Fruit fly (Drosophila melanogaster) whole organism, embryonic: ENCODE results near the gene CG7203.

Experiments used
- Adf1 ChIP-seq: fragments of 200-800 bp; sonication (Bioruptor generic); IDR thresholded peaks from 2 replicates; pipeline ENCODE4 v1.3.6; 2022; ENCODE audit warnings: missing biosample characterization, missing genetic modification characterization
- BtbVII ChIP-seq: fragments of 200-800 bp; sonication (Bioruptor generic); optimal IDR thresholded peaks from 3 replicates; lab custom pipeline; 2017; ENCODE audit warnings: missing biosample characterization, mild to moderate bottlenecking, missing genetic modification characterization
- CG10267 ChIP-seq: fragments of 200-800 bp; sonication (Bioruptor generic); optimal IDR thresholded peaks from 2 replicates; lab custom pipeline; 2018; ENCODE audit warnings: missing biosample characterization, mild to moderate bottlenecking, missing genetic modification characterization, moderate library complexity
- CG10366 ChIP-seq: fragments of 200-800 bp; sonication (Bioruptor generic); IDR thresholded peaks from 2 replicates; pipeline ENCODE4 v1.3.6; 2022; ENCODE audit warnings: missing biosample characterization, missing genetic modification characterization
- CG11456 ChIP-seq: fragments of 200-800 bp; sonication (Bioruptor generic); IDR thresholded peaks from 3 replicates; pipeline ENCODE4 v1.3.6; 2022; ENCODE audit warnings: missing biosample characterization, missing genetic modification characterization
- CG11504 ChIP-seq: fragments of 200-800 bp; sonication (Bioruptor generic); optimal IDR thresholded peaks from 3 replicates; lab custom pipeline; 2019; ENCODE audit warnings: missing biosample characterization, mild to moderate bottlenecking, missing genetic modification characterization, moderate library complexity
- CG12155 ChIP-seq: fragments of 200-800 bp; sonication (Bioruptor generic); optimal IDR thresholded peaks from 3 replicates; lab custom pipeline; 2016; ENCODE audit warnings: missing biosample characterization, missing genetic modification characterization
- CG1603 ChIP-seq: fragments of 200-800 bp; sonication (Bioruptor generic); optimal IDR thresholded peaks from 2 replicates; lab custom pipeline; 2019; ENCODE audit warnings: missing biosample characterization, mild to moderate bottlenecking, missing genetic modification characterization, moderate library complexity
- CG1647 ChIP-seq: fragments of 200-800 bp; sonication (Bioruptor generic); optimal IDR thresholded peaks from 3 replicates; lab custom pipeline; 2016; ENCODE audit warnings: missing biosample characterization, missing genetic modification characterization
- CG16813 ChIP-seq: fragments of 200-800 bp; sonication (Bioruptor generic); IDR thresholded peaks from 3 replicates; pipeline ENCODE4 v1.3.6; 2022; ENCODE audit warnings: missing biosample characterization, missing genetic modification characterization; ENCODE audit not compliant: partially characterized antibody
- CG2678 ChIP-seq: fragments of 200-800 bp; sonication (Bioruptor generic); optimal IDR thresholded peaks from 3 replicates; lab custom pipeline; 2019; ENCODE audit warnings: missing biosample characterization, mild to moderate bottlenecking, missing genetic modification characterization, moderate library complexity
- CG2875 ChIP-seq: fragments of 200-800 bp; sonication (Bioruptor generic); optimal IDR thresholded peaks from 2 replicates; lab custom pipeline; 2017; ENCODE audit warnings: missing biosample characterization, mild to moderate bottlenecking, missing genetic modification characterization, missing genetic modification reagents
- CG32772 ChIP-seq: fragments of 200-800 bp; sonication (Bioruptor generic); IDR thresholded peaks from 2 replicates; pipeline ENCODE4 v1.3.6; 2022; ENCODE audit warnings: missing biosample characterization, missing genetic modification characterization
- CG33557 ChIP-seq: fragments of 200-800 bp; sonication (Bioruptor generic); optimal IDR thresholded peaks from 2 replicates; lab custom pipeline; 2019; ENCODE audit warnings: missing biosample characterization, mild to moderate bottlenecking, missing genetic modification characterization, moderate library complexity
- CG34422 ChIP-seq: fragments of 200-800 bp; sonication (Bioruptor generic); IDR thresholded peaks from 3 replicates; pipeline ENCODE4 v1.3.6; 2022; ENCODE audit warnings: missing biosample characterization, missing genetic modification characterization
- CG3847 ChIP-seq: fragments of 200-800 bp; sonication (Bioruptor generic); IDR thresholded peaks from 2 replicates; pipeline ENCODE4 v1.3.6; 2022; ENCODE audit warnings: missing biosample characterization, missing genetic modification characterization
- CG6272 ChIP-seq: fragments of 200-800 bp; sonication (Bioruptor generic); IDR thresholded peaks from 2 replicates; pipeline ENCODE4 v1.3.6; 2022; ENCODE audit warnings: missing biosample characterization, missing genetic modification characterization
- CG6683 ChIP-seq: fragments of 200-800 bp; sonication (Bioruptor generic); optimal IDR thresholded peaks from 2 replicates; lab custom pipeline; 2017; ENCODE audit warnings: missing biosample characterization, mild to moderate bottlenecking, missing genetic modification characterization, missing genetic modification reagents
- CG7556 ChIP-seq: fragments of 200-800 bp; sonication (Bioruptor generic); optimal IDR thresholded peaks from 2 replicates; lab custom pipeline; 2017; ENCODE audit warnings: missing biosample characterization, mild to moderate bottlenecking, missing genetic modification characterization
- Deaf1 ChIP-seq: fragments of 200-800 bp; optimal IDR thresholded peaks from 3 replicates; lab custom pipeline; 2019; ENCODE audit warnings: missing biosample characterization, mild to moderate bottlenecking, missing genetic modification characterization, moderate library complexity
- E2f1 ChIP-seq: fragments of 200-800 bp; sonication (Bioruptor generic); IDR thresholded peaks from 2 replicates; pipeline ENCODE4 v1.3.6; 2022; ENCODE audit warnings: missing biosample characterization, missing genetic modification characterization
- Eip74EF ChIP-seq, 2 experiments: fragments of 200-800 bp in 1 of 2; fragments of >200 bp in 1 of 2; sonication (Bioruptor generic) in 1 of 2; optimal IDR thresholded peaks; 2 replicates each; lab custom pipeline; 2017 to 2019; ENCODE audit warnings: missing biosample characterization in 2 of 2, missing genetic modification characterization in 2 of 2, mild to moderate bottlenecking in 1 of 2, moderate library complexity in 1 of 2
- Ets65A ChIP-seq: fragments of 200-800 bp; sonication (Bioruptor generic); peaks from one replicate; lab custom pipeline; 2016; ENCODE audit warnings: missing biosample characterization, missing genetic modification characterization
- Fer1 ChIP-seq: fragments of 200-800 bp; sonication (Bioruptor generic); optimal IDR thresholded peaks from 2 replicates; lab custom pipeline; 2017; ENCODE audit warnings: missing biosample characterization, mild to moderate bottlenecking, missing genetic modification characterization
- Fer3 ChIP-seq: fragments of 200-800 bp; sonication (Bioruptor generic); optimal IDR thresholded peaks from 2 replicates; lab custom pipeline; 2018; ENCODE audit warnings: missing biosample characterization, mild to moderate bottlenecking, missing genetic modification characterization, moderate library complexity
- H15 ChIP-seq: fragments of 200-800 bp; sonication (Bioruptor generic); IDR thresholded peaks from 3 replicates; pipeline ENCODE4 v1.3.6; 2022; ENCODE audit warnings: missing biosample characterization, missing genetic modification characterization
- Hr78 ChIP-seq, 2 experiments: fragments of 200-800 bp in 1 of 2; fragments of >200 bp in 1 of 2; sonication (Bioruptor generic) in 1 of 2; optimal IDR thresholded peaks; 2 replicates each; lab custom pipeline; 2017 to 2019; ENCODE audit warnings: missing biosample characterization in 2 of 2, missing genetic modification characterization in 2 of 2, mild to moderate bottlenecking in 1 of 2, moderate library complexity in 1 of 2
- Nf-YB ChIP-seq: fragments of 200-800 bp; sonication (Bioruptor generic); optimal IDR thresholded peaks from 3 replicates; lab custom pipeline; 2019; ENCODE audit warnings: missing biosample characterization, mild to moderate bottlenecking, missing genetic modification characterization, moderate library complexity
- PHDP ChIP-seq: fragments of 200-800 bp; sonication (Bioruptor generic); optimal IDR thresholded peaks from 3 replicates; lab custom pipeline; 2018; ENCODE audit warnings: missing biosample characterization, mild to moderate bottlenecking, missing genetic modification characterization, moderate library complexity
- Sin3A ChIP-seq: fragments of >200 bp; optimal IDR thresholded peaks from 2 replicates; lab custom pipeline; 2018
- Ssrp ChIP-seq: fragments of 200-800 bp; sonication (Bioruptor generic); optimal IDR thresholded peaks from 2 replicates; lab custom pipeline; 2018; ENCODE audit warnings: missing biosample characterization, mild to moderate bottlenecking, missing genetic modification characterization, moderate library complexity
- ase ChIP-seq: fragments of 200-800 bp; sonication (Bioruptor generic); IDR thresholded peaks from 3 replicates; pipeline ENCODE4 v1.3.6; 2022; ENCODE audit warnings: missing biosample characterization, missing genetic modification characterization
- ato ChIP-seq: fragments of 200-800 bp; sonication (Bioruptor generic); IDR thresholded peaks from 2 replicates; pipeline ENCODE4 v1.3.6; 2022; ENCODE audit warnings: missing biosample characterization, missing genetic modification characterization; ENCODE audit not compliant: partially characterized antibody
- dpn ChIP-seq, 2 experiments: fragments of 200-800 bp; sonication (Bioruptor generic); optimal IDR thresholded peaks; 3 replicates each; lab custom pipeline; 2016; ENCODE audit warnings: missing biosample characterization in 2 of 2, missing genetic modification characterization in 2 of 2
- en ChIP-seq: fragments of 200-800 bp; sonication (Bioruptor generic); optimal IDR thresholded peaks from 2 replicates; lab custom pipeline; 2016; ENCODE audit warnings: missing biosample characterization, missing genetic modification characterization
- grau ChIP-seq: fragments of 200-800 bp; optimal IDR thresholded peaks from 3 replicates; lab custom pipeline; 2019; ENCODE audit warnings: missing biosample characterization, mild to moderate bottlenecking, missing genetic modification characterization, moderate library complexity
- h ChIP-seq: fragments of >200 bp; optimal IDR thresholded peaks from 2 replicates; lab custom pipeline; 2017
- kah ChIP-seq: fragments of 200-800 bp; sonication (Bioruptor generic); optimal IDR thresholded peaks from 2 replicates; lab custom pipeline; 2018; ENCODE audit warnings: missing biosample characterization, mild to moderate bottlenecking, missing genetic modification characterization
- kni ChIP-seq: fragments of 200-800 bp; sonication (Bioruptor generic); optimal IDR thresholded peaks from 3 replicates; lab custom pipeline; 2017; ENCODE audit warnings: mild to moderate bottlenecking, missing biosample characterization, missing genetic modification reagents, missing genetic modification characterization
- pan ChIP-seq, 4 experiments: fragments of >200 bp in 3 of 4; fragments of 200-800 bp in 1 of 4; sonication (Bioruptor generic) in 1 of 4; optimal IDR thresholded peaks in 3 of 4; IDR thresholded peaks in 1 of 4; 2 replicates each; pipeline versions ENCODE4 v1.3.6 to Lab custom; 2017 to 2022; ENCODE audit warnings: missing biosample characterization in 2 of 4, missing genetic modification characterization in 2 of 4, mixed read lengths in 1 of 4
- pfk ChIP-seq: fragments of 200-800 bp; sonication (Bioruptor generic); optimal IDR thresholded peaks from 2 replicates; lab custom pipeline; 2018; ENCODE audit warnings: missing biosample characterization, mild to moderate bottlenecking, missing genetic modification characterization, moderate library complexity
- pho ChIP-seq: fragments of 200-800 bp; sonication (Bioruptor generic); optimal IDR thresholded peaks from 2 replicates; lab custom pipeline; 2016; ENCODE audit warnings: missing biosample characterization, missing genetic modification characterization
- scrt ChIP-seq: fragments of 200-800 bp; sonication (Bioruptor generic); optimal IDR thresholded peaks from 2 replicates; lab custom pipeline; 2018; ENCODE audit warnings: missing biosample characterization, mild to moderate bottlenecking, missing genetic modification characterization, moderate library complexity
- stwl ChIP-seq: fragments of 200-800 bp; sonication (Bioruptor generic); optimal IDR thresholded peaks from 3 replicates; lab custom pipeline; 2018; ENCODE audit warnings: missing biosample characterization, mild to moderate bottlenecking, missing genetic modification characterization, moderate library complexity
- tup ChIP-seq: fragments of 200-800 bp; sonication (Bioruptor generic); optimal IDR thresholded peaks from 2 replicates; lab custom pipeline; 2016; ENCODE audit warnings: missing biosample characterization, mild to moderate bottlenecking, missing genetic modification characterization, moderate library complexity
- wor ChIP-seq: fragments of 200-800 bp; sonication (Bioruptor generic); IDR thresholded peaks from 2 replicates; pipeline ENCODE4 v1.3.6; 2022; ENCODE audit warnings: missing biosample characterization, missing genetic modification characterization
- zen2 ChIP-seq: fragments of 200-800 bp; sonication (Bioruptor generic); IDR thresholded peaks from 3 replicates; pipeline ENCODE4 v1.3.6; 2022; ENCODE audit warnings: missing biosample characterization, missing genetic modification characterization; ENCODE audit not compliant: partially characterized antibody

The CG7203 gene

DNA sequence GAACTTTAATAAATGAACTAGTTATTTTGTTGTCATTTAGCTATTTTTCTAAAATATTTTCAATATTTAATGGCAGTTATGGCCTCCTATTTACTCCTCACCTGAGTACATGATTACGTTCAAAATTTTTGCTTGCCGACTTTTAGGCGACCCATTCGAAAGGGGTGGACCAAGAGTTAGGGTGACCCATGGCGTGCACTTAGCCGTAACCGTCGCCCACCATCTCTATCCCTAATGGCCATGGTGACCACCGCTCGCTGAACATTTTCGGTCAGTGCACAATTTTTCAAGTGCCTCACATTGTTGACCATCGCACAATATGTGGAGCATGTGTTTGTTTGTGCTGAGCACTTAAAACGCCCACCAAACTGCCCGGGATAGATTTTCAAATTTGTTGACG is 18.9 kb upstream of the CG7203 start (continued):
- no peak for TF ChIP-seq CG3847
- TF ChIP-seq CG11456 (GFP tag; lab: Robert Waterston, UW) = 0 out of 3 replicates have a peak, but pooled peaks have one; percentile 22

DNA sequence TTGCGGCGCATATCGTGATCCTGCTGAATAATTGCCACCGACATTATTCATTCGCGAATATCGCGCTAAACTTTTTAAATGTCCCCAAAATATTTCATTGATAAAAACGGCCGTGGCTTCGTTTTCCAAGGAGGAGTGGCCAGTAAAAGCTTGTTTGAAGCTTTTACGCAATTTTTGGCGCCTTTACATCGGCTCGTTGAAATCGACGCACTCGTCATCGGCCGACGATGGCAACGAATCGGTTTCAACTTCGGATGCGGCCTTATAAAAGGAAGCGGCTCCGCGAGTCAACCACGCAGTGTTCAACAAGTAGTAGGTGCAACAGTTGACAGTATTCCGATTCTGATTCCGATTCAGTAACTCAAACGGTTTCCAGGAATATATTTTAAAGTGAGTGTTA is 14.3 kb upstream of the CG7203 start, which contains the start of gene CG7191:
TSS of gene CG7191 (plus strand) at position 301 of the 400 bp plus-strand sequence.
- TF ChIP-seq en (GFP tag; lab: Kevin White, UChicago) (no peak), grau (tag; lab: Kevin White, UChicago) (no peak), scrt (GFP tag; lab: Kevin White, UChicago) (peak; percentile 83), Adf1 (GFP tag; lab: Robert Waterston, UW) (no peak), Ets65A (peak; percentile 23), ato (GFP tag; lab: Robert Waterston, UW) (no peak), pfk (GFP tag; lab: Kevin White, UChicago) (no peak), Deaf1 (tag; lab: Kevin White, UChicago) (peak; percentile 90), H15 (GFP tag; lab: Robert Waterston, UW) (no peak), Hr78 (GFP tag; optimal IDR thresholded peaks at IDR 0.05; lab: Kevin White, UChicago) (no peak), Sin3A (lab: Kevin White, UChicago) (no peak), Nf-YB (GFP tag; lab: Kevin White, UChicago) (no peak), PHDP (tag; lab: Kevin White, UChicago) (no peak), Fer1 (no peak), tup (no peak)

DNA sequence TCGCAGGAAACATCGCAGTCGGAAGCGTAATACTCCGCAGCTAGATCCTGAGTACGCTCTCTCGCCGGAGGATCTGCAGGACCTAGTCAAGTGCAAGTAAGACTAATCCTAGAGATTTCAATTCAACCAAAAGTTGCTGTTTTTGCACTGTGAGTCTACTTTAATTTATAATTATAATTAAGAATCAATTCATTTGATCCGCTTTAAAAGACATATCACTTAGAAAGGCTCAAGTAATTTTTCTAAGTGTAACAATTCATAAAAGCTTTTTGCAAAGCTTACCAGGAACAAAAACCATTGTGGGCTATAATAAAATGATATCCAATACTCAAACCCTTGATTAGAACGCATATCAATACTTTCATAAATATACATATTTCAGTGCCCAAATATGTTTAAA is 3.8 kb upstream of the CG7203 start:
- TF ChIP-seq CG7556 (GFP tag; lab: Kevin White, UChicago) = no peak
- no peak for TF ChIP-seq CG1603 (tag; lab: Kevin White, UChicago)
- no peak for TF ChIP-seq stwl (tag; lab: Kevin White, UChicago)
- no peak for TF ChIP-seq CG32772 (GFP tag; lab: Robert Waterston, UW)
- TF ChIP-seq CG2875 = no peak
- peak; percentile 22; the same call in 1 of the 2 replicates for TF ChIP-seq E2f1 (GFP tag; lab: Robert Waterston, UW)
- TF ChIP-seq Eip74EF (GFP tag; optimal IDR thresholded peaks at IDR 0.05; lab: Kevin White, UChicago) = no peak
- TF ChIP-seq CG33557 (GFP tag; lab: Kevin White, UChicago) = no peak
- TF ChIP-seq pho (GFP tag; lab: Kevin White, UChicago) = no peak
- TF ChIP-seq CG12155 (GFP tag; lab: Kevin White, UChicago) = no peak
- TF ChIP-seq ase (GFP tag; lab: Robert Waterston, UW) = 0 out of 3 replicates have a peak, but pooled peaks have one; percentile 28
- TF ChIP-seq CG6683 (GFP tag; lab: Kevin White, UChicago) = no peak
- TF ChIP-seq h (lab: Kevin White, UChicago) = no peak
- TF ChIP-seq CG34422 = 0 out of 3 replicates have a peak, but pooled peaks have one; percentile 16
- TF ChIP-seq pan (optimal IDR thresholded peaks at IDR 0.05; lab: Kevin White, UChicago) = no peak
- TF ChIP-seq pan (GFP tag; optimal IDR thresholded peaks at IDR 0.05 in 1 of 2, IDR thresholded peaks at IDR 0.05 in 1 of 2) = peak in 1 of 2 experiments; percentile 48
- no peak for TF ChIP-seq wor (GFP tag; lab: Robert Waterston, UW)
- TF ChIP-seq CG10267 (tag; lab: Kevin White, UChicago) = no peak
- 0 out of 2 replicates have a peak, but pooled peaks have one; percentile 12 for TF ChIP-seq CG10366 (GFP tag; lab: Robert Waterston, UW)
- TF ChIP-seq Fer3 (tag; lab: Kevin White, UChicago) = peak; percentile 8
- TF ChIP-seq CG1647 = no peak
- peak; percentile 34 for TF ChIP-seq CG11504 (tag; lab: Kevin White, UChicago)
- no peak for TF ChIP-seq CG16813 (GFP tag; lab: Robert Waterston, UW)
- no peak for TF ChIP-seq dpn (GFP tag; optimal IDR thresholded peaks at IDR 0.05; lab: Kevin White, UChicago)
- TF ChIP-seq BtbVII (GFP tag; lab: Kevin White, UChicago) = no peak
- no peak for TF ChIP-seq kni (GFP tag; lab: Kevin White, UChicago)
- no peak for TF ChIP-seq CG6272 (GFP tag; lab: Robert Waterston, UW)
- no peak for TF ChIP-seq zen2 (GFP tag; lab: Robert Waterston, UW)
- no peak for TF ChIP-seq kah (GFP tag; lab: Kevin White, UChicago)
- TF ChIP-seq Ssrp = no peak
- TF ChIP-seq CG2678 (tag; lab: Kevin White, UChicago) = no peak
